Fruit fly (Drosophila melanogaster) whole organism, wandering third instar larva: ENCODE data around the gene CG11816.

Experiments
- Mio ChIP-seq: sonication (Bioruptor generic); optimal IDR thresholded peaks from 2 replicates; lab custom pipeline; 2016; ENCODE audit warnings: missing biosample characterization, missing genetic modification characterization
- N ChIP-seq: fragments of >200 bp; optimal IDR thresholded peaks from 2 replicates; lab custom pipeline; 2018; ENCODE audit warnings: missing biosample characterization, missing external identifiers, missing genetic modification characterization
- Vsx2 ChIP-seq: fragments of 200-300, 225-300 bp; sonication (Bioruptor generic); optimal IDR thresholded peaks from 2 replicates; lab custom pipeline; 2018; ENCODE audit warnings: missing biosample characterization, missing genetic modification characterization; ENCODE audit not compliant: partially characterized antibody
- rgr ChIP-seq: fragments of 200-800 bp; sonication (Bioruptor generic); optimal IDR thresholded peaks from 3 replicates; lab custom pipeline; 2016; ENCODE audit warnings: missing biosample characterization, mild to moderate bottlenecking, missing genetic modification characterization

DNA sequence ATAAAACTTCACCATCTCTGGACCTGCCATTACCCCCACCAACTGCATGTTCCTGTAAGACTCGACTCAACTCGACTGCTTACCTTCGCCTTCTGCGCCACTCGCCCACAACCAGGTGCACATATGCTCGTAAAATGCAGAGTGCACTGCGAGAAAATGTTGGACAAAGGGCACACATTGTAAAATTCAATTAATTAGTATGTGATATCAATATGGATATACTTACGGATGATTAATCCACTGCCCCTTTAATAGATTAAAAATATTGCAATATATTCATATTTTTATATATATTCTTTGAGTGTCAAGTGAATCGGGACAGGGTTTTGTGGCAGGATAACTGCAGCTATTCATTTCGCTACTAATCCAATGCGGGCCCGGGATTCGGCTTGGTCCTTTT, 18.8 kb downstream of the CG11816 start:
- TF ChIP-seq rgr (GFP tag; lab: Kevin White, UChicago) (peak; percentile 2), Vsx2 (GFP tag; lab: Kevin White, UChicago) (no peak), Mio (GFP tag; lab: Kevin White, UChicago) (no peak), N (GFP tag; lab: Kevin White, UChicago) (no peak)
